Worm (Caenorhabditis elegans) whole organism, L4 larva: Measurements from ENCODE around the gene nlp-55.

Source experiments
- arid-1 ChIP-seq: fragments of 200-800 bp; sonication (Bioruptor generic); conservative IDR thresholded peaks from 2 replicates; pipeline ENCODE4 v1.3.6; 2022; ENCODE audit warnings: missing genetic modification reagents, missing genetic modification characterization, missing compliant biosample characterization
- attf-4 ChIP-seq: sonication (generic microtip); optimal IDR thresholded peaks from 3 replicates; lab custom pipeline; 2017; ENCODE audit warnings: missing biosample characterization, missing genetic modification characterization
- ceh-32 ChIP-seq: sonication (generic microtip); optimal IDR thresholded peaks from 2 replicates; lab custom pipeline; 2016; ENCODE audit warnings: mild to moderate bottlenecking, missing genetic modification characterization, missing compliant biosample characterization; ENCODE audit not compliant: poor library complexity
- ceh-82 ChIP-seq: sonication (generic microtip); optimal IDR thresholded peaks from 2 replicates; lab custom pipeline; 2017; ENCODE audit warnings: missing biosample characterization, missing genetic modification characterization
- ces-1 ChIP-seq: fragments of 150-350 bp; sonication (generic microtip); optimal IDR thresholded peaks from 4 replicates; lab custom pipeline; 2014; ENCODE audit warnings: missing biosample characterization, missing genetic modification reagents, missing genetic modification characterization
- daf-12 ChIP-seq: fragments of 150-350 bp; optimal IDR thresholded peaks from 2 replicates; lab custom pipeline; 2014; ENCODE audit warnings: missing biosample characterization, missing genetic modification reagents, missing genetic modification characterization
- daf-16 ChIP-seq, 3 experiments: sonication (generic microtip); optimal IDR thresholded peaks; 2 replicates each; lab custom pipeline; 2016 to 2017; ENCODE audit warnings: missing genetic modification characterization in 3 of 3, missing genetic modification reagents in 3 of 3, mild to moderate bottlenecking in 2 of 3, missing compliant biosample characterization in 2 of 3, missing biosample characterization in 1 of 3, moderate library complexity in 1 of 3
- daf-8 ChIP-seq: fragments of 200-800 bp; sonication (Bioruptor generic); IDR thresholded peaks from 2 replicates; pipeline ENCODE4 v1.3.6; 2022; ENCODE audit warnings: missing genetic modification characterization, missing compliant biosample characterization
- dpl-1 ChIP-seq: fragments of 150-350 bp; optimal IDR thresholded peaks from 2 replicates; lab custom pipeline; 2014; ENCODE audit warnings: missing biosample characterization, missing genetic modification reagents, missing genetic modification characterization
- egl-27 ChIP-seq: sonication (generic microtip); optimal IDR thresholded peaks from 3 replicates; lab custom pipeline; 2017; ENCODE audit warnings: missing biosample characterization, missing genetic modification reagents, missing genetic modification characterization
- gei-8 ChIP-seq: fragments of 200-800 bp; sonication (Bioruptor generic); optimal IDR thresholded peaks from 2 replicates; lab custom pipeline; 2018; ENCODE audit warnings: mild to moderate bottlenecking, missing genetic modification characterization, missing compliant biosample characterization
- hlh-11 ChIP-seq: fragments of 200-800 bp; sonication (Bioruptor generic); optimal IDR thresholded peaks from 2 replicates; lab custom pipeline; 2018; ENCODE audit warnings: mild to moderate bottlenecking, missing genetic modification characterization, missing compliant biosample characterization
- hlh-30 ChIP-seq: sonication (generic microtip); optimal IDR thresholded peaks from 2 replicates; lab custom pipeline; 2017; ENCODE audit warnings: antibody characterized with exemption, mild to moderate bottlenecking, missing genetic modification characterization, missing compliant biosample characterization; ENCODE audit not compliant: insufficient read depth
- lin-13 ChIP-seq: fragments of 150-350 bp; optimal IDR thresholded peaks from 2 replicates; lab custom pipeline; 2014; ENCODE audit warnings: missing biosample characterization, missing genetic modification reagents, missing genetic modification characterization
- lin-38 ChIP-seq: fragments of 200-800 bp; sonication (Bioruptor generic); IDR thresholded peaks from 2 replicates; pipeline ENCODE4 v1.3.6; 2022; ENCODE audit warnings: missing genetic modification reagents, missing genetic modification characterization, missing compliant biosample characterization
- lir-3 ChIP-seq: sonication (generic microtip); optimal IDR thresholded peaks from 2 replicates; lab custom pipeline; 2016; ENCODE audit warnings: mild to moderate bottlenecking, missing genetic modification characterization, missing compliant biosample characterization
- madf-5 ChIP-seq, 2 experiments: fragments of 200-800 bp; sonication (Bioruptor generic); IDR thresholded peaks; 2 replicates each; pipeline ENCODE4 v1.3.6; 2022; ENCODE audit warnings: missing compliant biosample characterization in 2 of 2, missing genetic modification characterization in 2 of 2
- mdl-1 ChIP-seq, 2 experiments: fragments of 150-350 bp in 1 of 2; sonication (generic microtip) in 1 of 2; optimal IDR thresholded peaks; 2 replicates each; lab custom pipeline; 2014 to 2017; ENCODE audit warnings: missing biosample characterization in 2 of 2, missing genetic modification characterization in 2 of 2
- nhr-10 ChIP-seq: fragments of 150-350 bp; optimal IDR thresholded peaks from 2 replicates; lab custom pipeline; 2014; ENCODE audit warnings: missing biosample characterization, missing genetic modification characterization
- nhr-237 ChIP-seq: sonication (generic microtip); optimal IDR thresholded peaks from 2 replicates; lab custom pipeline; 2017; ENCODE audit warnings: missing biosample characterization, missing genetic modification characterization
- nhr-28 ChIP-seq: fragments of 150-350 bp; optimal IDR thresholded peaks from 2 replicates; lab custom pipeline; 2014; ENCODE audit warnings: missing biosample characterization, missing genetic modification characterization
- nhr-48 ChIP-seq: sonication (generic microtip); optimal IDR thresholded peaks from 2 replicates; lab custom pipeline; 2016; ENCODE audit warnings: mild to moderate bottlenecking, missing genetic modification characterization, missing compliant biosample characterization
- nhr-6 ChIP-seq: fragments of 150-350 bp; optimal IDR thresholded peaks from 2 replicates; lab custom pipeline; 2014; ENCODE audit warnings: missing biosample characterization, missing genetic modification characterization
- pha-4 ChIP-seq, 2 experiments: fragments of 150-350 bp in 1 of 2; fragments of 200-800 bp in 1 of 2; sonication (Bioruptor generic) in 1 of 2; IDR thresholded peaks in 1 of 2; optimal IDR thresholded peaks in 1 of 2; 2 replicates each; pipeline versions ENCODE4 v1.3.6 to Lab custom; 2014 to 2022; ENCODE audit warnings: missing genetic modification characterization in 2 of 2, missing genetic modification reagents in 2 of 2, missing biosample characterization in 1 of 2, missing compliant biosample characterization in 1 of 2
- set-16 ChIP-seq: fragments of 200-800 bp; sonication (Bioruptor generic); IDR thresholded peaks from 2 replicates; pipeline ENCODE4 v1.3.6; 2022; ENCODE audit warnings: missing genetic modification reagents, missing genetic modification characterization, missing compliant biosample characterization
- snpc-1.2 ChIP-seq: fragments of 200-800 bp; sonication (Bioruptor generic); IDR thresholded peaks from 2 replicates; pipeline ENCODE4 v1.3.6; 2022; ENCODE audit warnings: missing genetic modification reagents, missing genetic modification characterization, missing compliant biosample characterization
- tag-97 ChIP-seq: fragments of 200-800 bp; sonication (Bioruptor generic); IDR thresholded peaks from 2 replicates; pipeline ENCODE4 v1.3.6; 2022; ENCODE audit warnings: missing genetic modification characterization, missing compliant biosample characterization
- tra-1 ChIP-seq: fragments of 200-800 bp; sonication (Bioruptor generic); IDR thresholded peaks from 2 replicates; pipeline ENCODE4 v1.3.6; 2022; ENCODE audit warnings: missing genetic modification reagents, missing genetic modification characterization, missing compliant biosample characterization
- unc-130 ChIP-seq: sonication (generic microtip); optimal IDR thresholded peaks from 2 replicates; lab custom pipeline; 2016; ENCODE audit warnings: missing genetic modification reagents, missing genetic modification characterization, missing compliant biosample characterization
- unc-62 ChIP-seq, 3 experiments: fragments of 150-350 bp in 1 of 3; sonication (generic microtip); optimal IDR thresholded peaks in 2 of 3; peaks in 1 of 3; 1 replicate in 1 of 3; 2 replicates in 2 of 3; lab custom pipeline; 2014 to 2017; ENCODE audit warnings: missing biosample characterization in 3 of 3, missing genetic modification characterization in 3 of 3, missing genetic modification reagents in 3 of 3, missing genotype in 1 of 3
- zfp-2 ChIP-seq: sonication (generic microtip); optimal IDR thresholded peaks from 2 replicates; lab custom pipeline; 2016; ENCODE audit warnings: mild to moderate bottlenecking, missing genetic modification characterization, missing compliant biosample characterization
- ztf-7 ChIP-seq: fragments of 150-350 bp; optimal IDR thresholded peaks from 2 replicates; lab custom pipeline; 2014; ENCODE audit warnings: missing biosample characterization, missing genetic modification characterization

Gene nlp-55

ce11 chrII:8273060-8273459, 22.1 kb downstream of the nlp-55 start:
- TF ChIP-seq lin-38 (GFP tag; lab: Robert Waterston, UW) (0 out of 2 replicates have a peak, but pooled peaks have one; percentile 34), ces-1 (no peak), tra-1 (no peak), attf-4 (tag; lab: Kevin White, UChicago) (no peak), arid-1 (GFP tag; lab: Robert Waterston, UW) (no peak), unc-62 (GFP tag; optimal IDR thresholded peaks at IDR 0.05 in 1 of 2; lab: Kevin White, UChicago) (peak in 1 of 2 experiments; percentile 93), unc-62 (tag; optimal IDR thresholded peaks at IDR 0.05; lab: Kevin White, UChicago) (no peak)

- TF ChIP-seq unc-62 (GFP tag; optimal IDR thresholded peaks at IDR 0.05 in 1 of 2; lab: Kevin White, UChicago): peak in 1 of 2 experiments; percentile 80
- TF ChIP-seq unc-62 (tag; optimal IDR thresholded peaks at IDR 0.05; lab: Kevin White, UChicago): no peak
- no peak for TF ChIP-seq egl-27 (tag; lab: Kevin White, UChicago)
- TF ChIP-seq nhr-48 (tag; lab: Kevin White, UChicago): no peak
- TF ChIP-seq ztf-7: no peak
- peak; percentile 7 for TF ChIP-seq unc-130 (GFP tag; lab: Kevin White, UChicago)
- TF ChIP-seq pha-4 (GFP tag; IDR thresholded peaks at IDR 0.05; lab: Robert Waterston, UW): no peak
- no peak for TF ChIP-seq pha-4 (tag; optimal IDR thresholded peaks at IDR 0.05; lab: Kevin White, UChicago)
- no peak for TF ChIP-seq nhr-10 (tag; lab: Kevin White, UChicago)
- no peak for TF ChIP-seq dpl-1 (GFP tag; lab: Kevin White, UChicago)
- no peak for TF ChIP-seq gei-8 (GFP tag; lab: Kevin White, UChicago)
- TF ChIP-seq nhr-6 (tag; lab: Kevin White, UChicago): no peak
- no peak for TF ChIP-seq ceh-32
- TF ChIP-seq lir-3 (tag; lab: Kevin White, UChicago): no peak
- no peak for TF ChIP-seq daf-16 (GFP tag; optimal IDR thresholded peaks at IDR 0.05; lab: Kevin White, UChicago)
- TF ChIP-seq daf-16 (tag; optimal IDR thresholded peaks at IDR 0.05; lab: Kevin White, UChicago): peak; percentile 11
- no peak for TF ChIP-seq daf-8 (GFP tag; lab: Robert Waterston, UW)
- no peak for TF ChIP-seq snpc-1.2 (GFP tag; lab: Robert Waterston, UW)
- no peak for TF ChIP-seq nhr-237 (tag; lab: Kevin White, UChicago)
- TF ChIP-seq, all 104 proteins: peak for 3
Observed at ce11 chrII:8269855-8270647, 25.1 kb downstream of the nlp-55 start, which contains the start of gene tdc-1. Gene tdc-1, plus strand, starts transcription at chrII:8270597.

ce11 chrII:8269351-8269750, 25.8 kb downstream of the nlp-55 start, which contains the start of gene K01C8.2:
Gene K01C8.2, minus strand, starts transcription at chrII:8269451.
- TF ChIP-seq zfp-2 (tag; lab: Kevin White, UChicago): no peak
- TF ChIP-seq lin-13 (GFP tag; lab: Kevin White, UChicago): no peak
- no peak for TF ChIP-seq madf-5 (GFP tag; IDR thresholded peaks at IDR 0.05; lab: Robert Waterston, UW)
- no peak for TF ChIP-seq daf-12 (tag; lab: Kevin White, UChicago)
- TF ChIP-seq ztf-7: no peak
- no peak for TF ChIP-seq tag-97 (GFP tag; lab: Robert Waterston, UW)
- TF ChIP-seq egl-27 (tag; lab: Kevin White, UChicago): no peak
- no peak for TF ChIP-seq nhr-28 (tag; lab: Kevin White, UChicago)
- no peak for TF ChIP-seq ceh-82 (tag; lab: Kevin White, UChicago)
- no peak for TF ChIP-seq hlh-11 (tag; lab: Kevin White, UChicago)
- TF ChIP-seq nhr-237 (tag; lab: Kevin White, UChicago): no peak
- no peak for TF ChIP-seq set-16 (GFP tag; lab: Robert Waterston, UW)

ce11 chrII:8267679-8268078, 27.5 kb downstream of the nlp-55 start:
- TF ChIP-seq tag-97 (GFP tag; lab: Robert Waterston, UW): no peak
- no peak for TF ChIP-seq set-16 (GFP tag; lab: Robert Waterston, UW)
- peak in 1 of 2 experiments; percentile 56 for TF ChIP-seq mdl-1 (tag; optimal IDR thresholded peaks at IDR 0.05; lab: Kevin White, UChicago)
- TF ChIP-seq unc-62 (GFP tag; optimal IDR thresholded peaks at IDR 0.05 in 1 of 2; lab: Kevin White, UChicago): no peak
- no peak for TF ChIP-seq unc-62 (tag; optimal IDR thresholded peaks at IDR 0.05; lab: Kevin White, UChicago)
- TF ChIP-seq tra-1: no peak
- TF ChIP-seq ceh-32: no peak
- peak; percentile 53 for TF ChIP-seq nhr-28 (tag; lab: Kevin White, UChicago)
- peak; percentile 17 for TF ChIP-seq hlh-11 (tag; lab: Kevin White, UChicago)
- TF ChIP-seq hlh-30 (tag; lab: Kevin White, UChicago): peak; percentile 17
- TF ChIP-seq, all 104 proteins: peak for 4
